Worm (Caenorhabditis elegans): ENCODE data around the gene Y54F10BM.13.

DNA sequence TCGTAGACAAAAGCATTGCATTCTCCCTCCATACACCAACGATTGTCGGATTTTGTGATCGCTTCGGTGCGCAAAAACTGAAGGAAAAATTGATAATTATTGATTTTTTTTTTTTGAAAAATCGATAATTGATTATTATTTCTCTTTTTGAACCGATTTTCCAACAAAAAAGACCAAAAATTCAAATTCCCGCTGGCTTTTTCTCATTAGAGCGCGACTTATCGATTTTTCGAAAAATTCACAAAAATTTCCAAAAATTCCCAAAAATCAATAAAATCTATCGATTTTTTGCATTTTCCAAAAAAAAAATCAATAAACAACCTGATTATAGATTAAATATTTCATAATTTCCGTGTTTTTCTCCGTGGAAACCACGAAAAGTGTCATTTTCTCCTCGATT, 2.3 kb downstream of the Y54F10BM.13 start:
- TF ChIP-seq snpc-4 (tag; optimal IDR thresholded peaks at IDR 0.05) (no peak), ces-1 (GFP tag; optimal IDR thresholded peaks at IDR 0.05) (no peak), nhr-237 (tag; optimal IDR thresholded peaks at IDR 0.05) (no peak), ztf-11 (tag; optimal IDR thresholded peaks at IDR 0.05) (no peak)

Data from whole organism, mixed stage, embryonic.